Worm (Caenorhabditis elegans) whole organism, early embryonic: ENCODE data around the gene citk-2.
A peak's percentile ranks its signal among the peaks of the same experiment; 100 is the strongest.

ENCODE experiments used
- B0310.2 ChIP-seq: sonication (generic microtip); optimal IDR thresholded peaks from 2 replicates; lab custom pipeline; 2016; ENCODE audit warnings: mild to moderate bottlenecking, missing genetic modification characterization, missing compliant biosample characterization
- F13C5.2 ChIP-seq: sonication (generic microtip); optimal IDR thresholded peaks from 2 replicates; lab custom pipeline; 2017; ENCODE audit warnings: mild to moderate bottlenecking, missing genetic modification characterization, inconsistent platforms, missing compliant biosample characterization
- aly-1 ChIP-seq: sonication (generic microtip); optimal IDR thresholded peaks from 2 replicates; lab custom pipeline; 2016; ENCODE audit warnings: missing genetic modification characterization, missing compliant biosample characterization
- ama-1 ChIP-seq: fragments of 150-350 bp; optimal IDR thresholded peaks from 2 replicates; lab custom pipeline; 2014
- ceh-13 ChIP-seq: fragments of 200-800 bp; sonication (Bioruptor generic); optimal IDR thresholded peaks from 2 replicates; lab custom pipeline; 2018; ENCODE audit warnings: mild to moderate bottlenecking, missing genetic modification characterization, missing compliant biosample characterization
- ets-7 ChIP-seq: sonication (generic microtip); optimal IDR thresholded peaks from 2 replicates; lab custom pipeline; 2016; ENCODE audit warnings: missing genotype, missing genetic modification characterization, missing compliant biosample characterization
- flt-1 ChIP-seq: fragments of 200-800 bp; sonication (Bioruptor generic); IDR thresholded peaks from 2 replicates; pipeline ENCODE4 v1.3.6; 2022; ENCODE audit warnings: missing genetic modification characterization, missing compliant biosample characterization
- hmbx-1 ChIP-seq: sonication (generic microtip); optimal IDR thresholded peaks from 2 replicates; lab custom pipeline; 2016; ENCODE audit warnings: mild to moderate bottlenecking, missing genetic modification characterization, missing compliant biosample characterization
- hmg-4 ChIP-seq: fragments of 200-800 bp; sonication (Bioruptor generic); optimal IDR thresholded peaks from 2 replicates; lab custom pipeline; 2018; ENCODE audit warnings: mild to moderate bottlenecking, missing genetic modification characterization, missing compliant biosample characterization
- hnd-1 ChIP-seq: sonication (generic microtip); optimal IDR thresholded peaks from 2 replicates; lab custom pipeline; 2016; ENCODE audit warnings: missing genetic modification characterization, missing compliant biosample characterization
- sea-1 ChIP-seq: fragments of 200-800 bp; sonication (Bioruptor generic); conservative IDR thresholded peaks from 2 replicates; pipeline ENCODE4 v1.3.6; 2022; ENCODE audit warnings: missing genetic modification characterization, missing compliant biosample characterization
- tra-4 ChIP-seq: sonication (generic microtip); optimal IDR thresholded peaks from 2 replicates; lab custom pipeline; 2017; ENCODE audit warnings: missing genetic modification characterization, missing compliant biosample characterization

ce11 chrII:4955353-4955752 lies 44.0 kb upstream of the citk-2 start, which contains the start of gene pbs-3:
- TF ChIP-seq tra-4 (tag; lab: Kevin White, UChicago) = no peak
- no peak for TF ChIP-seq B0310.2 (tag; lab: Kevin White, UChicago)
- TF ChIP-seq flt-1 = no peak
- 0 out of 2 replicates have a peak, but pooled peaks have one; percentile 23 for TF ChIP-seq sea-1 (GFP tag; lab: Robert Waterston, UW)
- TF ChIP-seq ama-1 (lab: Kevin White, UChicago) = no peak
- no peak for TF ChIP-seq ceh-13 (GFP tag; lab: Kevin White, UChicago)
- peak; percentile 3 for TF ChIP-seq ets-7 (tag; lab: Kevin White, UChicago)
- no peak for TF ChIP-seq hmbx-1 (tag; lab: Kevin White, UChicago)
- no peak for TF ChIP-seq hnd-1 (tag; lab: Kevin White, UChicago)
- TF ChIP-seq hmg-4 (GFP tag; lab: Kevin White, UChicago) = no peak
- peak; percentile 16 for TF ChIP-seq F13C5.2 (tag; lab: Kevin White, UChicago)
- no peak for TF ChIP-seq aly-1
